Worm (Caenorhabditis elegans) whole organism, early embryonic: ENCODE measurements around the gene erg-28.

ENCODE experiments used
- B0310.2 ChIP-seq: sonication (generic microtip); optimal IDR thresholded peaks from 2 replicates; lab custom pipeline; 2016; ENCODE audit warnings: mild to moderate bottlenecking, missing genetic modification characterization, missing compliant biosample characterization
- F13C5.2 ChIP-seq: sonication (generic microtip); optimal IDR thresholded peaks from 2 replicates; lab custom pipeline; 2017; ENCODE audit warnings: mild to moderate bottlenecking, missing genetic modification characterization, inconsistent platforms, missing compliant biosample characterization
- aly-1 ChIP-seq: sonication (generic microtip); optimal IDR thresholded peaks from 2 replicates; lab custom pipeline; 2016; ENCODE audit warnings: missing genetic modification characterization, missing compliant biosample characterization
- ama-1 ChIP-seq: fragments of 150-350 bp; optimal IDR thresholded peaks from 2 replicates; lab custom pipeline; 2014
- ceh-13 ChIP-seq: fragments of 200-800 bp; sonication (Bioruptor generic); optimal IDR thresholded peaks from 2 replicates; lab custom pipeline; 2018; ENCODE audit warnings: mild to moderate bottlenecking, missing genetic modification characterization, missing compliant biosample characterization
- ceh-36 ChIP-seq: sonication (generic microtip); optimal IDR thresholded peaks from 2 replicates; lab custom pipeline; 2016; ENCODE audit warnings: missing genetic modification characterization, inconsistent platforms, missing compliant biosample characterization
- ets-7 ChIP-seq: sonication (generic microtip); optimal IDR thresholded peaks from 2 replicates; lab custom pipeline; 2016; ENCODE audit warnings: missing genotype, missing genetic modification characterization, missing compliant biosample characterization
- flt-1 ChIP-seq: fragments of 200-800 bp; sonication (Bioruptor generic); IDR thresholded peaks from 2 replicates; pipeline ENCODE4 v1.3.6; 2022; ENCODE audit warnings: missing genetic modification characterization, missing compliant biosample characterization
- hmbx-1 ChIP-seq: sonication (generic microtip); optimal IDR thresholded peaks from 2 replicates; lab custom pipeline; 2016; ENCODE audit warnings: mild to moderate bottlenecking, missing genetic modification characterization, missing compliant biosample characterization
- hmg-4 ChIP-seq: fragments of 200-800 bp; sonication (Bioruptor generic); optimal IDR thresholded peaks from 2 replicates; lab custom pipeline; 2018; ENCODE audit warnings: mild to moderate bottlenecking, missing genetic modification characterization, missing compliant biosample characterization
- hnd-1 ChIP-seq: sonication (generic microtip); optimal IDR thresholded peaks from 2 replicates; lab custom pipeline; 2016; ENCODE audit warnings: missing genetic modification characterization, missing compliant biosample characterization
- pes-1 ChIP-seq: fragments of 200-800 bp; sonication (Bioruptor generic); IDR thresholded peaks from 2 replicates; pipeline ENCODE4 v1.3.6; 2022; ENCODE audit warnings: missing genetic modification reagents, missing genetic modification characterization, missing compliant biosample characterization
- scrt-1 ChIP-seq: fragments of 200-800 bp; sonication (Bioruptor generic); IDR thresholded peaks from 2 replicates; pipeline ENCODE4 v1.3.6; 2022; ENCODE audit warnings: missing genetic modification characterization, missing compliant biosample characterization
- sea-1 ChIP-seq: fragments of 200-800 bp; sonication (Bioruptor generic); conservative IDR thresholded peaks from 2 replicates; pipeline ENCODE4 v1.3.6; 2022; ENCODE audit warnings: missing genetic modification characterization, missing compliant biosample characterization
- tbx-11 ChIP-seq: fragments of 200-800 bp; sonication (Bioruptor generic); IDR thresholded peaks from 2 replicates; pipeline ENCODE4 v1.3.6; 2022; ENCODE audit warnings: missing genetic modification characterization, missing compliant biosample characterization
- tbx-37 ChIP-seq: fragments of 200-800 bp; sonication (Bioruptor generic); conservative IDR thresholded peaks from 2 replicates; pipeline ENCODE4 v1.3.6; 2022; ENCODE audit warnings: missing genetic modification reagents, missing genetic modification characterization, missing compliant biosample characterization
- tra-4 ChIP-seq: sonication (generic microtip); optimal IDR thresholded peaks from 2 replicates; lab custom pipeline; 2017; ENCODE audit warnings: missing genetic modification characterization, missing compliant biosample characterization

The erg-28 gene

DNA sequence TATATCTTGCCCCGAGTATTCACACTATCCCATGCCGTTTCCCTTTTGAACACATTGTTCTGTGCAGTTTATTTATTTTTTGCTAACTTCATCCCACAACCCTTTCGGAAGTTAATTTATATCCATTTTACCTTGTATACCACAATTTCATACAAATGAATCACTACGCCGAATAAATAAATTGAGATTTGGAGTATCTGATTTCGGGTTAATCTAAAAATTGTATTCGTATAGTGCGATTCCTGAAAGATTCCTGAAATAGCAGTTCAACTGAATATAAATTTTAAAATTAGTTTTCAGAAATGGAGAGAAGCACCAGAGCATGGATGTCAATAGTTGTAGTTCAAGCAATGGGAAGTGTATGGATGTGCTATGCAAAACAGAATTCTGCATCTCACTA is at the start of gene erg-28:
erg-28 (plus strand) TSS at position 301 of the 400 bp plus-strand sequence.
- TF ChIP-seq tbx-11: no peak
- no peak for TF ChIP-seq B0310.2 (tag; lab: Kevin White, UChicago)
- TF ChIP-seq tbx-37: no peak
- TF ChIP-seq F13C5.2: no peak
- TF ChIP-seq ceh-36 (tag; lab: Kevin White, UChicago): no peak
- no peak for TF ChIP-seq ama-1 (lab: Kevin White, UChicago)
- TF ChIP-seq sea-1 (GFP tag; lab: Robert Waterston, UW): no peak
- TF ChIP-seq tra-4: no peak
- TF ChIP-seq flt-1: no peak
- no peak for TF ChIP-seq ets-7 (tag; lab: Kevin White, UChicago)
- TF ChIP-seq aly-1 (tag; lab: Kevin White, UChicago): no peak
- TF ChIP-seq hnd-1 (tag; lab: Kevin White, UChicago): no peak
- TF ChIP-seq ceh-13 (GFP tag; lab: Kevin White, UChicago): no peak
- no peak for TF ChIP-seq hmg-4 (GFP tag; lab: Kevin White, UChicago)
- TF ChIP-seq pes-1 (GFP tag; lab: Robert Waterston, UW): no peak
- TF ChIP-seq hmbx-1: no peak

DNA sequence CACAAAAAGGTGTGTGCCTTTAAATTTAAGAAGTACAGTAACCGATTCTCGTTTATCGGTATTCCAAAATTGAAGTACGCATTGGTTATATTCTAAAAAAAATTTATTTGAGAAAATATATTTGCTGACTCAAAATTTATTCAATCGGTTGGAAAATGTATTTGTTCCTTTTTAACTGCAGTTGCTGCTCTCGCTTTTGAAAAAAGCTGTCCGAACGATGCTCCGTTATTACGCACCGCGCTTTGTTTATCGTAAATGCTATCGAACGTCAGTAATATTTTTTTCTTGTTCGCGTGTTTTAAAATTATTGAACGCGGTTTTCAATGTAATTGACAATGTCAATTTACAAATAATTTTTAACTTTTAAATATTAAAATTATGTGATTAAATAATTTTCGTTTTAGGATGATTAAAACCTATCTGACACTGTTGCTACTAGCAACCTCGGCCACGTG is 46.9 kb upstream of the erg-28 start, which contains the start of gene sel-1:
sel-1 (plus strand) TSS at position 405 of the 455 bp plus-strand sequence.
- no peak for TF ChIP-seq hnd-1 (tag; lab: Kevin White, UChicago)
- TF ChIP-seq ama-1 (lab: Kevin White, UChicago): no peak
- TF ChIP-seq B0310.2 (tag; lab: Kevin White, UChicago): no peak
- no peak for TF ChIP-seq hmg-4 (GFP tag; lab: Kevin White, UChicago)
- no peak for TF ChIP-seq tra-4
- no peak for TF ChIP-seq ceh-13 (GFP tag; lab: Kevin White, UChicago)
- no peak for TF ChIP-seq pes-1 (GFP tag; lab: Robert Waterston, UW)
- no peak for TF ChIP-seq ets-7 (tag; lab: Kevin White, UChicago)
- TF ChIP-seq sea-1 (GFP tag; lab: Robert Waterston, UW): no peak
- no peak for TF ChIP-seq tbx-11
- TF ChIP-seq F13C5.2: no peak
- no peak for TF ChIP-seq flt-1
- no peak for TF ChIP-seq ceh-36 (tag; lab: Kevin White, UChicago)
- no peak for TF ChIP-seq hmbx-1
- TF ChIP-seq tbx-37: no peak
- no peak for TF ChIP-seq scrt-1 (GFP tag; lab: Robert Waterston, UW)
- TF ChIP-seq aly-1 (tag; lab: Kevin White, UChicago): no peak

DNA sequence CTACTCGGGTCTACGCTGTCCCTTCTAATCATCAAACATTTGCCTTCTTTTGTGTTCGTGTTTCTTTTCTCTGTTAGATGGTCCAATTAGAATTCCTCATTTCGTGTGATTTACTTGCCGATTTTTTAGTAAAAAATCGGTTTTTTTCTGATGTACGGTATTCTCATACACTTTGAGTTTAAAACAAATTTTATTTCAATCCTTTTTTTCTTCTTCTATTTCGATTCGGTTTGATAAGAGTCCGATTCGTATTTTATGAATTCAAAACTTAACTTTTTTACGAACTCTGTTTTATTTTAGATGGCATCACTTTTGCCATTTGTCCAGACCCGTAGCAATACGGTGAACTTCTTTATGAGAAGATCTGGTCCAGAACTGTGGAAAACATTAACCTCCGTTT is 44.0 kb upstream of the erg-28 start, which contains the start of gene mrps-5:
mrps-5 (plus strand) TSS at position 301 of the 400 bp plus-strand sequence.
- TF ChIP-seq aly-1 (tag; lab: Kevin White, UChicago) (no peak), F13C5.2 (no peak), B0310.2 (tag; lab: Kevin White, UChicago) (no peak), ceh-36 (tag; lab: Kevin White, UChicago) (no peak), sea-1 (GFP tag; lab: Robert Waterston, UW) (no peak), hnd-1 (tag; lab: Kevin White, UChicago) (no peak), ama-1 (lab: Kevin White, UChicago) (no peak), scrt-1 (GFP tag; lab: Robert Waterston, UW) (no peak), pes-1 (GFP tag; lab: Robert Waterston, UW) (no peak), flt-1 (no peak), ceh-13 (GFP tag; lab: Kevin White, UChicago) (no peak), ets-7 (tag; lab: Kevin White, UChicago) (no peak), hmg-4 (GFP tag; lab: Kevin White, UChicago) (no peak), tbx-37 (no peak), hmbx-1 (no peak), tbx-11 (no peak), tra-4 (no peak)

DNA sequence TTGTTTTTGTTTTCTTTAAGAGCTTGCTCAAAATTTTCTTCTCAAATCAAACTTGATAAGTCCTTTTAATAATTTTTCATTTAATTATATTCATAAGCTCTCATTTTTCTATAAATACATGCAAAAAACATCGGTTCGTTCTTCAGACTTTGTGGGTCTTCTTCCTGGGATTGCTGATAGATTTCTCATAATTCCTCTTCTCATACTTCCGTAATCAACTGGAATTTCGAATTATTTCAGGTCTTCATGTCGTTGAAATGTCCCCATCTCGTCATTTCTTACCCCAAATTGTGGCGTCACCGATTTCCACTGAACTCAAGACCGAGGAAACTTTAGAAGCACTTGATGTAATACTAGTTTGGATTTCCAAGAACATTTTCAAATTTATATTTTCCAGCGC is 42.3 kb upstream of the erg-28 start:
- TF ChIP-seq scrt-1 (GFP tag; lab: Robert Waterston, UW) (no peak), hnd-1 (tag; lab: Kevin White, UChicago) (no peak), tra-4 (no peak), sea-1 (GFP tag; lab: Robert Waterston, UW) (no peak), B0310.2 (tag; lab: Kevin White, UChicago) (no peak), ceh-13 (GFP tag; lab: Kevin White, UChicago) (no peak), tbx-11 (no peak), ets-7 (tag; lab: Kevin White, UChicago) (no peak)

DNA sequence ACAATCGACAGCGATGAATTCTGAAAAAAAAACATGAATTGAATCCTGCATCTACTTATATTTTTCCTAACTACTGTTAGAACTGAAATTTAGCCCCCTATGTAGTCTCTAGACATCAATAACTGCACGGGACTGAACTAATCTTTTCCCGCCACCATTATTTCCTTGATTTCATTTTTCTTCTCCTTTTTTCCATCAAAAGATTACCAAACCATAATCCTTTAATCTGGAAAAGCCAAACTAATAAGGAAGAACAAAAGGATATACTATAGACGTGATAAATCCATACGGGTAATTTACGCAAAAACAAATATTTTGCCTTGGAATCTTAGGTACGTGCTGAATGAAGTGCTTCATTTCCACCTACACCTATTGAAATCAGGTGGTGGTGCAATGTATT is 39.9 kb upstream of the erg-28 start:
- TF ChIP-seq aly-1 (tag; lab: Kevin White, UChicago) (no peak), tbx-37 (no peak), ets-7 (tag; lab: Kevin White, UChicago) (no peak), tbx-11 (no peak), pes-1 (GFP tag; lab: Robert Waterston, UW) (no peak), tra-4 (no peak), scrt-1 (GFP tag; lab: Robert Waterston, UW) (no peak), flt-1 (no peak), hmbx-1 (no peak), hnd-1 (tag; lab: Kevin White, UChicago) (no peak), F13C5.2 (no peak), hmg-4 (GFP tag; lab: Kevin White, UChicago) (no peak), ama-1 (lab: Kevin White, UChicago) (no peak)

DNA sequence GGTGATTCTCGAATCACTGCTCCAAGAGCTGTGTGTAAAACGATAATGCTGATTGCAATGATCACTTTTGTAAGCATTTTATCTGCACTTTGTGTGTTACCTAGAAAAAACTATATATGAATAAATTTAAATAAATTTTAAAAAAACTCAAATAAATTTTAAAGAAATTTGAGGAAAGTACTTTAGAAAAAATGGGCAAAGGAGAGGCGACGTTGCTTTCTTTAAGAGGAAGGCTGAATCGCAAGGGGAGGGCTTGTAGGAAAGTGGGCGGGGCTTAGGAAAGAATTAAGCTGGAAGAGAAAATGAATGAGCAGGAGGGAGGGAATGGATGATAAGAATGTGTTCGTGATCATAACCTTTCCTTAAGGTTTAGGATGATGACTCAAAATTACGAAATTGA is 39.4 kb upstream of the erg-28 start, which contains the start of gene E02A10.4:
E02A10.4 (minus strand) TSS at position 101 of the 400 bp plus-strand sequence.
- TF ChIP-seq ceh-13 (GFP tag; lab: Kevin White, UChicago) (no peak), hmbx-1 (no peak), pes-1 (GFP tag; lab: Robert Waterston, UW) (no peak), tra-4 (no peak), ets-7 (tag; lab: Kevin White, UChicago) (no peak), flt-1 (no peak), ama-1 (lab: Kevin White, UChicago) (no peak), ceh-36 (tag; lab: Kevin White, UChicago) (no peak)

DNA sequence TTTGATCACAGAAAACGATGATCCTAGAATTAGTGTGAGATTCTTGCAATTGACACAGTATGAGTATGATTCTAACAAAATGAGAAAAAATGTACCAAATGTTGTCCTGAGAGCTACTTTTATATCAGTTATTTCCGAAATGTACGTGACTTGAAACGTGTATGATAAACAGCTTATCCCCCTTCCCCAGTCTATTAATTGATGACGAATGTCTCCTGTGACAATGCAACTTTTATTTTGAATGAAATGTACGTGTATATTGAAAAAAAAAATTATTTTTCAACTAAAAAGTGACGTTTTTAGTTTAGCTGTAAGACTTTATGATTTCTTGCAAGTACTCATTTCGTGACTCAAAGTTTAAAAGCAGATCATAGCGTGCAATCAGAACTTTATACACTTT is 36.9 kb upstream of the erg-28 start:
- TF ChIP-seq pes-1 (GFP tag; lab: Robert Waterston, UW) (no peak), ceh-36 (tag; lab: Kevin White, UChicago) (no peak), tbx-37 (no peak), sea-1 (GFP tag; lab: Robert Waterston, UW) (no peak), scrt-1 (GFP tag; lab: Robert Waterston, UW) (no peak), tra-4 (no peak), hmg-4 (GFP tag; lab: Kevin White, UChicago) (no peak), aly-1 (tag; lab: Kevin White, UChicago) (no peak), tbx-11 (no peak), F13C5.2 (no peak), ceh-13 (GFP tag; lab: Kevin White, UChicago) (no peak), ets-7 (tag; lab: Kevin White, UChicago) (no peak), ama-1 (lab: Kevin White, UChicago) (no peak), B0310.2 (tag; lab: Kevin White, UChicago) (no peak), hmbx-1 (no peak), hnd-1 (tag; lab: Kevin White, UChicago) (no peak), flt-1 (no peak)
